Worm (Caenorhabditis elegans) whole organism, mixed stage, embryonic: ENCODE data around the gene pqn-73.

Experiments used
- blmp-1 ChIP-seq: fragments of 150-350 bp; optimal IDR thresholded peaks from 2 replicates; lab custom pipeline; 2014; ENCODE audit warnings: missing biosample characterization, missing genetic modification characterization
- drap-1 ChIP-seq: fragments of 200-800 bp; sonication (Bioruptor generic); optimal IDR thresholded peaks from 3 replicates; lab custom pipeline; 2018; ENCODE audit warnings: mild to moderate bottlenecking, missing genetic modification characterization, missing compliant biosample characterization
- elt-1 ChIP-seq: sonication (generic microtip); optimal IDR thresholded peaks from 2 replicates; lab custom pipeline; 2017; ENCODE audit warnings: missing genetic modification characterization, mild to moderate bottlenecking, missing compliant biosample characterization, antibody characterized with exemption, moderate library complexity, borderline replicate concordance; ENCODE audit not compliant: insufficient read depth
- lin-13 ChIP-seq: fragments of 150-350 bp; optimal IDR thresholded peaks from 2 replicates; lab custom pipeline; 2014; ENCODE audit warnings: missing biosample characterization, missing genetic modification characterization

pqn-73 gene

DNA sequence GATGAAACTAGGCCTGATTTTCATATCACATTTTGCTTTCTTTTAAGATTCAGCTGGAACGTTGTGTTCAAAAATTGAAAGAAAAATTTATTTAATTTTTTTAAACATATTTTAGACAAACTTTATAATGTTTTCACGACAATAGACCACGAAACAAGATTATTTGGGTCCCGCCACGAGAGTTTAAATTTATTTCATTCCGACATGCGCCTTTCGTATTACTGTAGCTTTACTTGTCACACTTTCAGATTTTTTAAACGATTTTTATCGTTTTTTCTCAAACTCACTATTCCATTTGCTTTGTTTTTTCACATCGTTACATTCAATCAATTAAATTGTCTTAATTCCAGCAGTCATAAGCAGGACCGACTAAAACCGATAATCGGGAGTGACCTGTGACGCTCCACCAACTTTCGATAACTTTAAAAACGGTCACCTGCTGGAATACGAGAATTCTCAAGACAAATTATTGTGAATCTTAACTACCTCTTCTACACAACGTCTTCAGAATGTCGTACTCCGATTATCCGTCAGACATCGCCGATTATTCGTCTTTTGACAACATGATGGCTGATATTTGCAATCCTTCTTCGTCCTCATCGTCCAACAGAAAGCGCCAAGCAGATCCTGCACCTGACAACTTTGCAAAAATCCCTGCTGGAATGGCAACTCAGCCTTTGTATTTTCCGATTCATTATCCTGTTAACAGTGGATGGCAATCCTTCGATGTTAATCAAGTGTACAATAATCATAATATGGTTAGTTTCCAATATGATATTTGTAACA lies 53.5 kb downstream of the pqn-73 start, which contains the start of gene aptf-3:
Gene aptf-3 (plus strand): TSS at position 351 of the 786 bp plus-strand sequence.
- no peak for TF ChIP-seq lin-13 (tag; lab: Kevin White, UChicago)
- TF ChIP-seq blmp-1 (tag; lab: Kevin White, UChicago), result no peak
- TF ChIP-seq elt-1, result no peak
- no peak for TF ChIP-seq drap-1
